Worm (Caenorhabditis elegans) whole organism, L4 larva: ENCODE results near the gene C18B2.4.

Experiments
- D1046.2 ChIP-seq: fragments of 200-800 bp; sonication (Bioruptor generic); IDR thresholded peaks from 2 replicates; pipeline ENCODE4 v1.3.6; 2022; ENCODE audit warnings: missing genetic modification characterization, missing compliant biosample characterization
- F10B5.3 ChIP-seq: sonication (generic microtip); optimal IDR thresholded peaks from 2 replicates; lab custom pipeline; 2016; ENCODE audit warnings: mild to moderate bottlenecking, missing genetic modification characterization, missing compliant biosample characterization
- F26F4.8 ChIP-seq: fragments of 200-800 bp; sonication (Bioruptor generic); conservative IDR thresholded peaks from 2 replicates; pipeline ENCODE4 v1.3.6; 2022; ENCODE audit warnings: missing genetic modification characterization, missing compliant biosample characterization
- F49E8.2 ChIP-seq: sonication (generic microtip); optimal IDR thresholded peaks from 2 replicates; lab custom pipeline; 2016; ENCODE audit warnings: missing compliant biosample characterization, mild to moderate bottlenecking, missing genetic modification characterization, borderline replicate concordance
- R02D3.7 ChIP-seq: fragments of 150-350 bp; sonication (generic microtip); optimal IDR thresholded peaks from 3 replicates; lab custom pipeline; 2014; ENCODE audit warnings: missing biosample characterization, missing genetic modification characterization
- ZK337.2 ChIP-seq: fragments of 200-800 bp; sonication (Bioruptor generic); IDR thresholded peaks from 2 replicates; pipeline ENCODE4 v1.3.6; 2022; ENCODE audit warnings: missing genetic modification reagents, missing genetic modification characterization, missing compliant biosample characterization
- aly-2 ChIP-seq: sonication (generic microtip); optimal IDR thresholded peaks from 2 replicates; lab custom pipeline; 2018; ENCODE audit warnings: missing biosample characterization, missing genetic modification characterization
- ama-1 ChIP-seq: fragments of 150-350 bp; optimal IDR thresholded peaks from 2 replicates; lab custom pipeline; 2014; ENCODE audit warnings: inconsistent platforms, mixed read lengths
- attf-4 ChIP-seq: sonication (generic microtip); optimal IDR thresholded peaks from 3 replicates; lab custom pipeline; 2017; ENCODE audit warnings: missing biosample characterization, missing genetic modification characterization
- ceh-20 ChIP-seq: fragments of 200-800 bp; sonication (Bioruptor generic); IDR thresholded peaks from 2 replicates; pipeline ENCODE4 v1.3.6; 2022; ENCODE audit warnings: missing genetic modification reagents, missing genetic modification characterization, missing compliant biosample characterization
- ceh-32 ChIP-seq: sonication (generic microtip); optimal IDR thresholded peaks from 2 replicates; lab custom pipeline; 2016; ENCODE audit warnings: mild to moderate bottlenecking, missing genetic modification characterization, missing compliant biosample characterization; ENCODE audit not compliant: poor library complexity
- ceh-44 ChIP-seq: fragments of 200-800 bp; sonication (Bioruptor generic); IDR thresholded peaks from 2 replicates; pipeline ENCODE4 v1.3.6; 2022; ENCODE audit warnings: missing genetic modification reagents, missing genetic modification characterization, missing compliant biosample characterization
- ceh-82 ChIP-seq: sonication (generic microtip); optimal IDR thresholded peaks from 2 replicates; lab custom pipeline; 2017; ENCODE audit warnings: missing biosample characterization, missing genetic modification characterization
- ces-1 ChIP-seq: fragments of 150-350 bp; sonication (generic microtip); optimal IDR thresholded peaks from 4 replicates; lab custom pipeline; 2014; ENCODE audit warnings: missing biosample characterization, missing genetic modification reagents, missing genetic modification characterization
- ctbp-1 ChIP-seq: fragments of 200-800 bp; sonication (Bioruptor generic); IDR thresholded peaks from 2 replicates; pipeline ENCODE4 v1.3.6; 2022; ENCODE audit warnings: missing genetic modification reagents, missing genetic modification characterization, missing compliant biosample characterization
- daf-8 ChIP-seq: fragments of 200-800 bp; sonication (Bioruptor generic); IDR thresholded peaks from 2 replicates; pipeline ENCODE4 v1.3.6; 2022; ENCODE audit warnings: missing genetic modification characterization, missing compliant biosample characterization
- dmd-6 ChIP-seq: fragments of 200-800 bp; sonication (Bioruptor generic); IDR thresholded peaks from 2 replicates; pipeline ENCODE4 v1.3.6; 2022; ENCODE audit warnings: missing genetic modification reagents, missing genetic modification characterization, missing compliant biosample characterization
- dmd-9 ChIP-seq: fragments of 200-800 bp; sonication (Bioruptor generic); IDR thresholded peaks from 2 replicates; pipeline ENCODE4 v1.3.6; 2022; ENCODE audit warnings: missing genetic modification reagents, missing genetic modification characterization, missing compliant biosample characterization
- egl-27 ChIP-seq: sonication (generic microtip); optimal IDR thresholded peaks from 3 replicates; lab custom pipeline; 2017; ENCODE audit warnings: missing biosample characterization, missing genetic modification reagents, missing genetic modification characterization
- hif-1 ChIP-seq, 2 experiments: sonication (generic microtip); optimal IDR thresholded peaks; 2 replicates each; lab custom pipeline; 2016 to 2017; ENCODE audit warnings: missing compliant biosample characterization in 2 of 2, missing genetic modification characterization in 2 of 2, missing genetic modification reagents in 2 of 2, missing genotype in 2 of 2, mild to moderate bottlenecking in 1 of 2
- hlh-11 ChIP-seq: fragments of 200-800 bp; sonication (Bioruptor generic); optimal IDR thresholded peaks from 2 replicates; lab custom pipeline; 2018; ENCODE audit warnings: mild to moderate bottlenecking, missing genetic modification characterization, missing compliant biosample characterization
- hmg-1.1 ChIP-seq: fragments of 200-800 bp; sonication (Bioruptor generic); IDR thresholded peaks from 2 replicates; pipeline ENCODE4 v1.3.6; 2022; ENCODE audit warnings: missing genetic modification reagents, missing genetic modification characterization, missing compliant biosample characterization
- lin-15B ChIP-seq: fragments of 150-350 bp; sonication (generic microtip); optimal IDR thresholded peaks from 3 replicates; lab custom pipeline; 2014; ENCODE audit warnings: missing biosample characterization, missing genetic modification characterization
- lir-3 ChIP-seq: sonication (generic microtip); optimal IDR thresholded peaks from 2 replicates; lab custom pipeline; 2016; ENCODE audit warnings: mild to moderate bottlenecking, missing genetic modification characterization, missing compliant biosample characterization
- mdl-1 ChIP-seq, 2 experiments: fragments of 150-350 bp in 1 of 2; sonication (generic microtip) in 1 of 2; optimal IDR thresholded peaks; 2 replicates each; lab custom pipeline; 2014 to 2017; ENCODE audit warnings: missing biosample characterization in 2 of 2, missing genetic modification characterization in 2 of 2
- mdt-29 ChIP-seq: fragments of 200-800 bp; sonication (Bioruptor generic); IDR thresholded peaks from 2 replicates; pipeline ENCODE4 v1.3.6; 2022; ENCODE audit warnings: missing genetic modification reagents, missing genetic modification characterization, missing compliant biosample characterization
- mep-1 ChIP-seq: fragments of 150-350 bp; sonication (generic microtip); optimal IDR thresholded peaks from 3 replicates; lab custom pipeline; 2014; ENCODE audit warnings: missing biosample characterization, missing genetic modification characterization
- mxl-2 ChIP-seq: fragments of 200-800 bp; sonication (Bioruptor generic); conservative IDR thresholded peaks from 2 replicates; pipeline ENCODE4 v1.3.6; 2022; ENCODE audit warnings: missing genetic modification reagents, missing genetic modification characterization, missing compliant biosample characterization
- nhr-10 ChIP-seq: fragments of 150-350 bp; optimal IDR thresholded peaks from 2 replicates; lab custom pipeline; 2014; ENCODE audit warnings: missing biosample characterization, missing genetic modification characterization
- nhr-102 ChIP-seq: sonication (generic microtip); optimal IDR thresholded peaks from 2 replicates; lab custom pipeline; 2016; ENCODE audit warnings: mild to moderate bottlenecking, missing genetic modification characterization, moderate library complexity, missing compliant biosample characterization
- nhr-11 ChIP-seq: fragments of 150-350 bp; optimal IDR thresholded peaks from 2 replicates; lab custom pipeline; 2014; ENCODE audit warnings: missing biosample characterization, missing genetic modification characterization
- nhr-237 ChIP-seq: sonication (generic microtip); optimal IDR thresholded peaks from 2 replicates; lab custom pipeline; 2017; ENCODE audit warnings: missing biosample characterization, missing genetic modification characterization
- nhr-28 ChIP-seq: fragments of 150-350 bp; optimal IDR thresholded peaks from 2 replicates; lab custom pipeline; 2014; ENCODE audit warnings: missing biosample characterization, missing genetic modification characterization
- nhr-41 ChIP-seq: fragments of 200-800 bp; sonication (Bioruptor generic); IDR thresholded peaks from 2 replicates; pipeline ENCODE4 v1.3.6; 2022; ENCODE audit warnings: missing genetic modification reagents, missing genetic modification characterization, missing compliant biosample characterization
- nhr-48 ChIP-seq: sonication (generic microtip); optimal IDR thresholded peaks from 2 replicates; lab custom pipeline; 2016; ENCODE audit warnings: mild to moderate bottlenecking, missing genetic modification characterization, missing compliant biosample characterization
- nhr-6 ChIP-seq: fragments of 150-350 bp; optimal IDR thresholded peaks from 2 replicates; lab custom pipeline; 2014; ENCODE audit warnings: missing biosample characterization, missing genetic modification characterization
- nhr-76 ChIP-seq: fragments of 150-350 bp; optimal IDR thresholded peaks from 2 replicates; lab custom pipeline; 2014; ENCODE audit warnings: missing biosample characterization, missing genetic modification characterization
- nhr-77 ChIP-seq: fragments of 150-350 bp; optimal IDR thresholded peaks from 2 replicates; lab custom pipeline; 2014; ENCODE audit warnings: missing biosample characterization, missing genetic modification characterization
- rbr-2 ChIP-seq: sonication (generic microtip); optimal IDR thresholded peaks from 2 replicates; lab custom pipeline; 2016; ENCODE audit warnings: missing genotype, missing genetic modification characterization, missing compliant biosample characterization
- saeg-2 ChIP-seq: fragments of 200-800 bp; sonication (Bioruptor generic); IDR thresholded peaks from 2 replicates; pipeline ENCODE4 v1.3.6; 2022; ENCODE audit warnings: missing genetic modification reagents, missing genetic modification characterization, missing compliant biosample characterization
- set-16 ChIP-seq: fragments of 200-800 bp; sonication (Bioruptor generic); IDR thresholded peaks from 2 replicates; pipeline ENCODE4 v1.3.6; 2022; ENCODE audit warnings: missing genetic modification reagents, missing genetic modification characterization, missing compliant biosample characterization
- skn-1 ChIP-seq: fragments of 150-350 bp; optimal IDR thresholded peaks from 2 replicates; lab custom pipeline; 2014; ENCODE audit warnings: missing biosample characterization, missing genetic modification characterization
- snpc-1.2 ChIP-seq: fragments of 200-800 bp; sonication (Bioruptor generic); IDR thresholded peaks from 2 replicates; pipeline ENCODE4 v1.3.6; 2022; ENCODE audit warnings: missing genetic modification reagents, missing genetic modification characterization, missing compliant biosample characterization
- snpc-4 ChIP-seq: fragments of 150-350 bp; optimal IDR thresholded peaks from 2 replicates; lab custom pipeline; 2014; ENCODE audit warnings: missing biosample characterization, missing genetic modification characterization
- tag-97 ChIP-seq: fragments of 200-800 bp; sonication (Bioruptor generic); IDR thresholded peaks from 2 replicates; pipeline ENCODE4 v1.3.6; 2022; ENCODE audit warnings: missing genetic modification characterization, missing compliant biosample characterization
- unc-39 ChIP-seq: sonication (generic microtip); optimal IDR thresholded peaks from 2 replicates; lab custom pipeline; 2017; ENCODE audit warnings: missing biosample characterization, missing genetic modification characterization
- unc-62 ChIP-seq, 3 experiments: fragments of 150-350 bp in 1 of 3; sonication (generic microtip); optimal IDR thresholded peaks in 2 of 3; peaks in 1 of 3; 1 replicate in 1 of 3; 2 replicates in 2 of 3; lab custom pipeline; 2014 to 2017; ENCODE audit warnings: missing biosample characterization in 3 of 3, missing genetic modification characterization in 3 of 3, missing genetic modification reagents in 3 of 3, missing genotype in 1 of 3
- vab-7 ChIP-seq: fragments of 200-800 bp; sonication (Bioruptor generic); IDR thresholded peaks from 2 replicates; pipeline ENCODE4 v1.3.6; 2022; ENCODE audit warnings: missing genetic modification reagents, missing genetic modification characterization, missing compliant biosample characterization
- zfp-2 ChIP-seq: sonication (generic microtip); optimal IDR thresholded peaks from 2 replicates; lab custom pipeline; 2016; ENCODE audit warnings: mild to moderate bottlenecking, missing genetic modification characterization, missing compliant biosample characterization
- zfp-3 ChIP-seq: fragments of 200-800 bp; sonication (Bioruptor generic); conservative IDR thresholded peaks from 2 replicates; pipeline ENCODE4 v1.3.6; 2022; ENCODE audit warnings: missing genetic modification reagents, missing genetic modification characterization, missing compliant biosample characterization
- zip-11 ChIP-seq: fragments of 200-800 bp; sonication (Bioruptor generic); IDR thresholded peaks from 2 replicates; pipeline ENCODE4 v1.3.6; 2022; ENCODE audit warnings: missing genetic modification characterization, missing compliant biosample characterization
- ztf-11 ChIP-seq: fragments of 150-350 bp; optimal IDR thresholded peaks from 2 replicates; lab custom pipeline; 2014; ENCODE audit warnings: missing biosample characterization, missing genetic modification characterization
- ztf-7 ChIP-seq: fragments of 150-350 bp; optimal IDR thresholded peaks from 2 replicates; lab custom pipeline; 2014; ENCODE audit warnings: missing biosample characterization, missing genetic modification characterization

C18B2.4 gene

ce11 chrX:3576239-3576638 is 29.3 kb downstream of the C18B2.4 start, which contains the start of gene ckc-1 (continued):
- no peak for TF ChIP-seq tag-97 (GFP tag; lab: Robert Waterston, UW)
- TF ChIP-seq ceh-82 (tag; lab: Kevin White, UChicago), result no peak
- no peak for TF ChIP-seq nhr-11 (tag; lab: Kevin White, UChicago)
- no peak for TF ChIP-seq ama-1 (lab: Kevin White, UChicago)
- no peak for TF ChIP-seq hif-1 (tag; optimal IDR thresholded peaks at IDR 0.05; lab: Kevin White, UChicago)
- TF ChIP-seq mdt-29 (GFP tag; lab: Robert Waterston, UW), result no peak
- TF ChIP-seq ctbp-1 (GFP tag; lab: Robert Waterston, UW), result no peak
- TF ChIP-seq F10B5.3 (tag; lab: Kevin White, UChicago), result no peak
- TF ChIP-seq mdl-1 (tag; optimal IDR thresholded peaks at IDR 0.05; lab: Kevin White, UChicago), result peak in 1 of 2 experiments; percentile 24
- peak; percentile 87 for TF ChIP-seq dmd-6
- peak; percentile 83 for TF ChIP-seq nhr-77 (tag; lab: Kevin White, UChicago)
- TF ChIP-seq attf-4 (tag; lab: Kevin White, UChicago), result no peak
- TF ChIP-seq nhr-237, result no peak
- no peak for TF ChIP-seq skn-1 (tag; lab: Kevin White, UChicago)
- TF ChIP-seq ztf-11, result no peak
- TF ChIP-seq zip-11 (GFP tag; lab: Robert Waterston, UW), result no peak
- no peak for TF ChIP-seq lin-15B
- no peak for TF ChIP-seq lir-3 (tag; lab: Kevin White, UChicago)
- no peak for TF ChIP-seq unc-62 (GFP tag; optimal IDR thresholded peaks at IDR 0.05 in 1 of 2; lab: Kevin White, UChicago)
- no peak for TF ChIP-seq unc-62 (tag; optimal IDR thresholded peaks at IDR 0.05; lab: Kevin White, UChicago)
- TF ChIP-seq ztf-7 (tag; lab: Kevin White, UChicago), result peak; percentile 8
- TF ChIP-seq unc-39, result no peak
- TF ChIP-seq F49E8.2 (tag; lab: Kevin White, UChicago), result no peak
- no peak for TF ChIP-seq hmg-1.1
- TF ChIP-seq ces-1 (GFP tag; lab: Kevin White, UChicago), result no peak
- no peak for TF ChIP-seq nhr-6 (tag; lab: Kevin White, UChicago)
- TF ChIP-seq rbr-2, result no peak
- peak; percentile 22 for TF ChIP-seq mep-1 (tag; lab: Kevin White, UChicago)
- no peak for TF ChIP-seq snpc-1.2 (GFP tag; lab: Robert Waterston, UW)
- no peak for TF ChIP-seq saeg-2 (GFP tag; lab: Robert Waterston, UW)
- no peak for TF ChIP-seq snpc-4
- no peak for TF ChIP-seq mxl-2 (GFP tag; lab: Robert Waterston, UW)
- peak; percentile 47 for TF ChIP-seq nhr-48 (tag; lab: Kevin White, UChicago)
- no peak for TF ChIP-seq nhr-10
- no peak for TF ChIP-seq dmd-9 (GFP tag; lab: Robert Waterston, UW)
- no peak for TF ChIP-seq vab-7 (GFP tag; lab: Robert Waterston, UW)
- no peak for TF ChIP-seq egl-27 (tag; lab: Kevin White, UChicago)
- no peak for TF ChIP-seq R02D3.7
- peak; percentile 89 for TF ChIP-seq nhr-28 (tag; lab: Kevin White, UChicago)
- peak; percentile 82 for TF ChIP-seq hlh-11 (tag; lab: Kevin White, UChicago)
- no peak for TF ChIP-seq nhr-41 (GFP tag; lab: Robert Waterston, UW)
- no peak for TF ChIP-seq set-16
- no peak for TF ChIP-seq daf-8 (GFP tag; lab: Robert Waterston, UW)
- TF ChIP-seq ZK337.2 (GFP tag; lab: Robert Waterston, UW), result no peak
- no peak for TF ChIP-seq ceh-32 (tag; lab: Kevin White, UChicago)
- TF ChIP-seq nhr-76 (tag; lab: Kevin White, UChicago), result no peak
- no peak for TF ChIP-seq ceh-20 (GFP tag; lab: Robert Waterston, UW)
- no peak for TF ChIP-seq zfp-2 (tag; lab: Kevin White, UChicago)
- no peak for TF ChIP-seq ceh-44 (GFP tag; lab: Robert Waterston, UW)
- TF ChIP-seq zfp-3 (GFP tag; lab: Robert Waterston, UW), result no peak
- no peak for TF ChIP-seq nhr-102
- no peak for TF ChIP-seq aly-2 (tag; lab: Kevin White, UChicago)
- no peak for TF ChIP-seq D1046.2 (GFP tag; lab: Robert Waterston, UW)
- TF ChIP-seq F26F4.8, result no peak
